Fruit fly (Drosophila melanogaster): ENCODE results near the gene Fer1.

Gene Fer1

DNA sequence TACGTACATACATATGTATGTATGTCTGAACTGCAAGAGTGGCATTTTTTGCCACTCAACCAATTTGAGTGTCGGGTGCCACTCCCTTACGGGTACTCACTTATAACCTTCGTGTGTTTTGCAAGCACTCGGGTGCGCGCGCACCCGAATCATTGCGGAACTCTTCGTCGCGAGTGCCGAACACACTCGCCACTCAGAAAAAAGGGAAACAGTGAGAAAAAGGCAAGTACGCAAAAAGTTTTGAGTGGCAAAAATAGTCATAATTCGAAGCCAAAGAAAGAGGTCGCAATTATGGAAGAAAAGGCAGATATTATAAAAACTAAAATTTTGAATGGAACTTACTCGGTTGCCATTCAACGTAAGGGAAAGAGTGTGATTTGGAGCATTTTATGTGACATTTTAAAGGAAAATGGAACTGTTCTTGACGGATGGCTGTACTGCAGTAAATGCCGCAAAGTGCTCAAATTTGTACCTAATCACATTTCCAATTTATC lies 45.6 kb upstream of the Fer1 start (continued):
- peak; percentile 48; the same call in 1 of the 2 replicates for TF ChIP-seq rib (GFP tag; IDR thresholded peaks at IDR 0.05)
- TF ChIP-seq CG16813 (GFP tag; IDR thresholded peaks at IDR 0.05; ENCODE audit: partially characterized antibody): no peak
- TF ChIP-seq CG18619 (GFP tag; optimal IDR thresholded peaks at IDR 0.05): no peak
- TF ChIP-seq br (optimal IDR thresholded peaks at IDR 0.05): no peak
- TF ChIP-seq ssp (GFP tag; IDR thresholded peaks at IDR 0.05): no peak
- TF ChIP-seq Dad (GFP tag; optimal IDR thresholded peaks at IDR 0.05): no peak
- no peak for TF ChIP-seq CG3407 (GFP tag; optimal IDR thresholded peaks at IDR 0.05)
- TF ChIP-seq CG7372 (GFP tag; IDR thresholded peaks at IDR 0.05): no peak
- TF ChIP-seq odd (GFP tag; optimal IDR thresholded peaks at IDR 0.05): no peak
- no peak for TF ChIP-seq Stat92E (GFP tag; optimal IDR thresholded peaks at IDR 0.05)
- TF ChIP-seq ap (GFP tag; IDR thresholded peaks at IDR 0.05): no peak
- no peak for TF ChIP-seq fd64A (GFP tag; optimal IDR thresholded peaks at IDR 0.05)
- peak; percentile 52 for TF ChIP-seq zf30C (GFP tag; optimal IDR thresholded peaks at IDR 0.05)
- TF ChIP-seq Tbp (GFP tag; optimal IDR thresholded peaks at IDR 0.05): no peak
- TF ChIP-seq al (GFP tag; IDR thresholded peaks at IDR 0.05): no peak
- TF ChIP-seq Ets97D (GFP tag; optimal IDR thresholded peaks at IDR 0.05): no peak
- no peak for TF ChIP-seq CG9609 (GFP tag; optimal IDR thresholded peaks at IDR 0.05)
- TF ChIP-seq D (optimal IDR thresholded peaks at IDR 0.05): no peak
- no peak for TF ChIP-seq D (GFP tag; optimal IDR thresholded peaks at IDR 0.05)
- no peak for TF ChIP-seq CG12219 (GFP tag; optimal IDR thresholded peaks at IDR 0.05)
- TF ChIP-seq so (GFP tag; IDR thresholded peaks at IDR 0.05): no peak
- peak; percentile 61; the same call in 1 of the 3 replicates for TF ChIP-seq CG2199 (GFP tag; IDR thresholded peaks at IDR 0.05)
- no peak for TF ChIP-seq CG32532 (GFP tag; IDR thresholded peaks at IDR 0.05)
- TF ChIP-seq CG18764 (GFP tag; optimal IDR thresholded peaks at IDR 0.05): no peak
- no peak for TF ChIP-seq zen2 (GFP tag; IDR thresholded peaks at IDR 0.05; ENCODE audit: partially characterized antibody)
- no peak for TF ChIP-seq dan (GFP tag; IDR thresholded peaks at IDR 0.05)
- peak; percentile 33 for TF ChIP-seq cwo (GFP tag; optimal IDR thresholded peaks at IDR 0.05)
- no peak for TF ChIP-seq Nf-YB (GFP tag; optimal IDR thresholded peaks at IDR 0.05)
- TF ChIP-seq lola (GFP tag; optimal IDR thresholded peaks at IDR 0.05): no peak
- no peak for TF ChIP-seq CG18599 (GFP tag; optimal IDR thresholded peaks at IDR 0.05)
- no peak for TF ChIP-seq eve (GFP tag; optimal IDR thresholded peaks at IDR 0.05)
- 0 out of 4 replicates have a peak, but pooled peaks have one; percentile 83 for TF ChIP-seq chinmo (GFP tag; IDR thresholded peaks at IDR 0.05; ENCODE audit: partially characterized antibody)
- TF ChIP-seq CG3065 (GFP tag; optimal IDR thresholded peaks at IDR 0.05): no peak
- no peak for TF ChIP-seq Hr78 (GFP tag; optimal IDR thresholded peaks at IDR 0.05)
- no peak for TF ChIP-seq jumu (GFP tag; optimal IDR thresholded peaks at IDR 0.05)
- no peak for TF ChIP-seq ken (GFP tag; IDR thresholded peaks at IDR 0.05)
- TF ChIP-seq CG11398 (GFP tag; optimal IDR thresholded peaks at IDR 0.05): no peak
- 0 out of 2 replicates have a peak, but pooled peaks have one; percentile 20 for TF ChIP-seq CG32767 (GFP tag; IDR thresholded peaks at IDR 0.05)
- TF ChIP-seq stwl (tag; optimal IDR thresholded peaks at IDR 0.05): no peak
- TF ChIP-seq sug (tag; optimal IDR thresholded peaks at IDR 0.05): peak; percentile 40
- TF ChIP-seq dysf (GFP tag; IDR thresholded peaks at IDR 0.05): 0 out of 3 replicates have a peak, but pooled peaks have one; percentile 7
- TF ChIP-seq nmo (GFP tag; optimal IDR thresholded peaks at IDR 0.05): no peak
- no peak for TF ChIP-seq prd (optimal IDR thresholded peaks at IDR 0.05)
- no peak for TF ChIP-seq prd (GFP tag; IDR thresholded peaks at IDR 0.05)
- TF ChIP-seq CG9437 (GFP tag; optimal IDR thresholded peaks at IDR 0.05): no peak
- 0 out of 3 replicates have a peak, but pooled peaks have one; percentile 28 for TF ChIP-seq ci (GFP tag; IDR thresholded peaks at IDR 0.05)
- no peak for TF ChIP-seq otp (GFP tag; IDR thresholded peaks at IDR 0.05)
- TF ChIP-seq pros (GFP tag; optimal IDR thresholded peaks at IDR 0.05): peak; percentile 36
- TF ChIP-seq sisA (GFP tag; IDR thresholded peaks at IDR 0.05): no peak
- TF ChIP-seq CG15514 (GFP tag; optimal IDR thresholded peaks at IDR 0.05): peak; percentile 68
- no peak for TF ChIP-seq vfl (GFP tag; optimal IDR thresholded peaks at IDR 0.05)

All from whole organism, embryonic.